Worm (Caenorhabditis elegans) whole organism, L2 larva: ENCODE measurements around the gene srxa-10.
A peak's percentile ranks its signal among the peaks of the same experiment; 100 is the strongest.

Experiments used
- alr-1 ChIP-seq: fragments of 150-350 bp; optimal IDR thresholded peaks from 2 replicates; lab custom pipeline; 2014; ENCODE audit warnings: missing biosample characterization, missing genetic modification characterization
- ama-1 ChIP-seq: fragments of 150-350 bp; optimal IDR thresholded peaks from 2 replicates; lab custom pipeline; 2018; ENCODE audit warnings: inconsistent platforms
- egl-27 ChIP-seq: sonication (generic microtip); optimal IDR thresholded peaks from 3 replicates; lab custom pipeline; 2017; ENCODE audit warnings: missing biosample characterization, missing genetic modification reagents, missing genetic modification characterization
- fos-1 ChIP-seq: fragments of 150-350 bp; optimal IDR thresholded peaks from 2 replicates; lab custom pipeline; 2014; ENCODE audit warnings: missing biosample characterization, missing genetic modification characterization
- lin-39 ChIP-seq: fragments of 150-350 bp; optimal IDR thresholded peaks from 2 replicates; lab custom pipeline; 2014; ENCODE audit warnings: missing biosample characterization, missing genetic modification reagents, missing genetic modification characterization
- lsy-2 ChIP-seq, 2 experiments: fragments of 150-350 bp in 1 of 2; sonication (generic microtip) in 1 of 2; optimal IDR thresholded peaks; 2 replicates each; lab custom pipeline; 2014 to 2017; ENCODE audit warnings: missing biosample characterization in 2 of 2, missing genetic modification characterization in 2 of 2
- nhr-12 ChIP-seq: fragments of 150-350 bp; optimal IDR thresholded peaks from 2 replicates; lab custom pipeline; 2014; ENCODE audit warnings: missing biosample characterization, missing genetic modification characterization
- nhr-237 ChIP-seq: fragments of 150-350 bp; optimal IDR thresholded peaks from 2 replicates; lab custom pipeline; 2014; ENCODE audit warnings: missing biosample characterization, missing genetic modification characterization
- nhr-77 ChIP-seq: fragments of 150-350 bp; optimal IDR thresholded peaks from 2 replicates; lab custom pipeline; 2014; ENCODE audit warnings: missing biosample characterization, missing genetic modification characterization
- sma-3 ChIP-seq: sonication (generic microtip); optimal IDR thresholded peaks from 2 replicates; lab custom pipeline; 2016; ENCODE audit warnings: missing genetic modification reagents, missing genetic modification characterization, missing compliant biosample characterization
- snpc-4 ChIP-seq: fragments of 150-350 bp; optimal IDR thresholded peaks from 2 replicates; lab custom pipeline; 2014; ENCODE audit warnings: missing biosample characterization, missing genetic modification characterization
- unc-62 ChIP-seq: fragments of 150-350 bp; optimal IDR thresholded peaks from 2 replicates; lab custom pipeline; 2014; ENCODE audit warnings: missing biosample characterization, missing genetic modification reagents, missing genetic modification characterization
- zag-1 ChIP-seq: fragments of 150-350 bp; optimal IDR thresholded peaks from 2 replicates; lab custom pipeline; 2014; ENCODE audit warnings: missing biosample characterization, missing genetic modification characterization
- ztf-11 ChIP-seq: sonication (generic microtip); optimal IDR thresholded peaks from 2 replicates; lab custom pipeline; 2017; ENCODE audit warnings: missing biosample characterization, missing genetic modification characterization

ce11 chrIII:9808179-9808578 lies 11.8 kb upstream of the srxa-10 start, which contains the start of gene gtap-2:
- TF ChIP-seq unc-62 (GFP tag; lab: Kevin White, UChicago): no peak
- TF ChIP-seq alr-1: no peak
- TF ChIP-seq nhr-237 (tag; lab: Kevin White, UChicago): no peak
- no peak for TF ChIP-seq snpc-4 (tag; lab: Kevin White, UChicago)
- no peak for TF ChIP-seq ama-1 (lab: Kevin White, UChicago)
- no peak for TF ChIP-seq nhr-77
- TF ChIP-seq sma-3: no peak
- no peak for TF ChIP-seq egl-27 (tag; lab: Kevin White, UChicago)
- TF ChIP-seq lin-39 (tag; lab: Kevin White, UChicago): no peak
- no peak for TF ChIP-seq fos-1 (tag; lab: Kevin White, UChicago)
- TF ChIP-seq nhr-12: no peak
- TF ChIP-seq zag-1 (tag; lab: Kevin White, UChicago): no peak
- TF ChIP-seq ztf-11 (tag; lab: Kevin White, UChicago): no peak
- TF ChIP-seq lsy-2 (tag; optimal IDR thresholded peaks at IDR 0.05; lab: Kevin White, UChicago): peak in 1 of 2 experiments; percentile 65
